Fruit fly (Drosophila melanogaster): ENCODE measurements around the gene GluProRS.

DNA sequence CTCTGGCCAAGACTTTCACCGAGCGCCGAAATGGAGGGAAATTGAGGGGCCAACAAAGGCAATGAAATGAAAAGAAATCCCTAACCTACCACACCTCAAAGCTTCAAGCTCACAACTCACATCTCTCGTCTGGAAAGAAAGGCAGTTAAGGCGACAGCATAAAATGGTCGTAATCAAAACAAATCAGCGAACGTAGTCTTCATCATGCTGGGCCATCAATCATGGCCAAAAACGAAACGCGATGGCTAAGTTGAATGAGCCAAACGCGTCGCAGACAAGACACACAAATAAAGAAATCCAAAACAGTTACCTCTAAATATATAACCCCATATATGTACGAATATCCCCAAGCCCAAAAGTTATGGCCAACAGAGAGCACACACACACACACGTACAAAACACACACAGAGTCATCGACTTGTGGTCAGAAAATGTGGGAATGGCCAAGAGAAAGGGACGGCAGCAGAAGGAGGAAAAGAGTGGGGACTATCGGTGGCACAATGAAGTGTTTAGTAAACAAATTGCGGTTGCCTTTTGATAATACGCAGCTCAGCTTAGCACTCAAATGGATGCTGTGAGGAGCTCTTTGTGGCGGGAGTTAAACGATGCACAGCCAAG, 47.0 kb downstream of the GluProRS start:
- TF ChIP-seq CG1620 (GFP tag; optimal IDR thresholded peaks at IDR 0.05) (no peak), kay (GFP tag; ENCODE audit: borderline replicate concordance) (no peak), CG5204 (GFP tag; optimal IDR thresholded peaks at IDR 0.05) (no peak), CG14711 (tag; optimal IDR thresholded peaks at IDR 0.05) (no peak), CG33017 (tag; optimal IDR thresholded peaks at IDR 0.05) (no peak), CG7045 (GFP tag; optimal IDR thresholded peaks at IDR 0.05) (no peak), tj (GFP tag; optimal IDR thresholded peaks at IDR 0.05) (no peak), CG11617 (GFP tag; optimal IDR thresholded peaks at IDR 0.05) (no peak), Clk (GFP tag; optimal IDR thresholded peaks at IDR 0.05) (no peak), bab1 (GFP tag; optimal IDR thresholded peaks at IDR 0.05) (no peak), toe (GFP tag; optimal IDR thresholded peaks at IDR 0.05) (no peak), Hr96 (GFP tag; optimal IDR thresholded peaks at IDR 0.05) (no peak)

Data from whole organism, adult.